Worm (Caenorhabditis elegans) whole organism, mixed stage, embryonic: ENCODE results near the gene cyp-34A9.

ENCODE experiments used
- ces-1 ChIP-seq: fragments of 150-350 bp; optimal IDR thresholded peaks from 2 replicates; lab custom pipeline; 2014; ENCODE audit warnings: missing biosample characterization, missing genetic modification reagents, missing genetic modification characterization
- elt-1 ChIP-seq: sonication (generic microtip); optimal IDR thresholded peaks from 2 replicates; lab custom pipeline; 2017; ENCODE audit warnings: missing genetic modification characterization, mild to moderate bottlenecking, missing compliant biosample characterization, antibody characterized with exemption, moderate library complexity, borderline replicate concordance; ENCODE audit not compliant: insufficient read depth
- elt-3 ChIP-seq: fragments of 150-350 bp; optimal IDR thresholded peaks from 2 replicates; lab custom pipeline; 2014; ENCODE audit warnings: missing biosample characterization, missing genetic modification characterization
- hlh-1 ChIP-seq: fragments of 150-350 bp; optimal IDR thresholded peaks from 2 replicates; lab custom pipeline; 2014; ENCODE audit warnings: missing biosample characterization, missing genetic modification reagents, missing genetic modification characterization
- lin-13 ChIP-seq: fragments of 150-350 bp; optimal IDR thresholded peaks from 2 replicates; lab custom pipeline; 2014; ENCODE audit warnings: missing biosample characterization, missing genetic modification characterization
- lsy-2 ChIP-seq: fragments of 150-350 bp; optimal IDR thresholded peaks from 2 replicates; lab custom pipeline; 2014; ENCODE audit warnings: missing biosample characterization, missing genetic modification characterization
- mab-5 ChIP-seq: fragments of 150-350 bp; optimal IDR thresholded peaks from 2 replicates; lab custom pipeline; 2014; ENCODE audit warnings: missing biosample characterization, missing genetic modification characterization
- nhr-2 ChIP-seq: fragments of 150-350 bp; optimal IDR thresholded peaks from 2 replicates; lab custom pipeline; 2014; ENCODE audit warnings: missing biosample characterization, missing genetic modification characterization
- pha-4 ChIP-seq: fragments of 150-350 bp; optimal IDR thresholded peaks from 2 replicates; lab custom pipeline; 2018; ENCODE audit warnings: missing biosample characterization, missing genetic modification reagents, missing genetic modification characterization
- snpc-4 ChIP-seq: fragments of 150-350 bp; optimal IDR thresholded peaks from 2 replicates; lab custom pipeline; 2014; ENCODE audit warnings: missing biosample characterization, missing genetic modification characterization
- unc-39 ChIP-seq: fragments of 150-350 bp; optimal IDR thresholded peaks from 2 replicates; lab custom pipeline; 2014; ENCODE audit warnings: missing biosample characterization, missing genetic modification characterization
- unc-62 ChIP-seq: fragments of 150-350 bp; optimal IDR thresholded peaks from 2 replicates; lab custom pipeline; 2014; ENCODE audit warnings: missing biosample characterization, missing genetic modification reagents, missing genetic modification characterization
- ztf-11 ChIP-seq: fragments of 150-350 bp; optimal IDR thresholded peaks from 2 replicates; lab custom pipeline; 2014; ENCODE audit warnings: missing biosample characterization, missing genetic modification characterization

- TF ChIP-seq nhr-2 (tag; lab: Kevin White, UChicago) (no peak), hlh-1 (tag; lab: Kevin White, UChicago) (no peak), snpc-4 (tag; lab: Kevin White, UChicago) (no peak), mab-5 (tag; lab: Kevin White, UChicago) (no peak), lin-13 (tag; lab: Kevin White, UChicago) (no peak), unc-39 (tag; lab: Kevin White, UChicago) (no peak), pha-4 (tag; lab: Kevin White, UChicago) (no peak), lsy-2 (tag; lab: Kevin White, UChicago) (no peak), unc-62 (no peak), ztf-11 (tag; lab: Kevin White, UChicago) (no peak), elt-1 (tag; lab: Kevin White, UChicago) (no peak), ces-1 (GFP tag; lab: Kevin White, UChicago) (no peak), elt-3 (tag; lab: Kevin White, UChicago) (no peak)
Observed at ce11 chrV:3976964-3977363, 6.6 kb upstream of the cyp-34A9 start, which contains the start of gene str-83.
